Worm (Caenorhabditis elegans) whole organism, L4 larva: Measurements from ENCODE around the gene H03A11.13.

Experiments used
- aly-2 ChIP-seq: sonication (generic microtip); optimal IDR thresholded peaks from 2 replicates; lab custom pipeline; 2018; ENCODE audit warnings: missing biosample characterization, missing genetic modification characterization
- gei-8 ChIP-seq: fragments of 200-800 bp; sonication (Bioruptor generic); optimal IDR thresholded peaks from 2 replicates; lab custom pipeline; 2018; ENCODE audit warnings: mild to moderate bottlenecking, missing genetic modification characterization, missing compliant biosample characterization
- hif-1 ChIP-seq, 2 experiments: sonication (generic microtip); optimal IDR thresholded peaks; 2 replicates each; lab custom pipeline; 2016 to 2017; ENCODE audit warnings: missing compliant biosample characterization in 2 of 2, missing genetic modification characterization in 2 of 2, missing genetic modification reagents in 2 of 2, missing genotype in 2 of 2, mild to moderate bottlenecking in 1 of 2
- nhr-28 ChIP-seq: fragments of 150-350 bp; optimal IDR thresholded peaks from 2 replicates; lab custom pipeline; 2014; ENCODE audit warnings: missing biosample characterization, missing genetic modification characterization
- sdz-12 ChIP-seq: fragments of 200-800 bp; sonication (Bioruptor generic); optimal IDR thresholded peaks from 2 replicates; lab custom pipeline; 2018; ENCODE audit warnings: mild to moderate bottlenecking, missing genetic modification characterization, missing compliant biosample characterization
- tag-97 ChIP-seq: fragments of 200-800 bp; sonication (Bioruptor generic); IDR thresholded peaks from 2 replicates; pipeline ENCODE4 v1.3.6; 2022; ENCODE audit warnings: missing genetic modification characterization, missing compliant biosample characterization
- unc-62 ChIP-seq, 3 experiments: fragments of 150-350 bp in 1 of 3; sonication (generic microtip); optimal IDR thresholded peaks in 2 of 3; peaks in 1 of 3; 1 replicate in 1 of 3; 2 replicates in 2 of 3; lab custom pipeline; 2014 to 2017; ENCODE audit warnings: missing biosample characterization in 3 of 3, missing genetic modification characterization in 3 of 3, missing genetic modification reagents in 3 of 3, missing genotype in 1 of 3
- zip-11 ChIP-seq: fragments of 200-800 bp; sonication (Bioruptor generic); IDR thresholded peaks from 2 replicates; pipeline ENCODE4 v1.3.6; 2022; ENCODE audit warnings: missing genetic modification characterization, missing compliant biosample characterization

- TF ChIP-seq sdz-12 (GFP tag; lab: Kevin White, UChicago) = no peak
- no peak for TF ChIP-seq unc-62 (GFP tag; optimal IDR thresholded peaks at IDR 0.05 in 1 of 2; lab: Kevin White, UChicago)
- TF ChIP-seq unc-62 (tag; optimal IDR thresholded peaks at IDR 0.05; lab: Kevin White, UChicago) = no peak
- TF ChIP-seq hif-1 (tag; optimal IDR thresholded peaks at IDR 0.05; lab: Kevin White, UChicago) = no peak
- no peak for TF ChIP-seq tag-97 (GFP tag; lab: Robert Waterston, UW)
- TF ChIP-seq nhr-28 = no peak
- no peak for TF ChIP-seq gei-8 (GFP tag; lab: Kevin White, UChicago)
- no peak for TF ChIP-seq aly-2
- TF ChIP-seq zip-11 (GFP tag; lab: Robert Waterston, UW) = no peak
Observed at ce11 chrX:15164108-15164507, 48.9 kb downstream of the H03A11.13 start, which contains the start of gene T10B10.9.
